Fruit fly (Drosophila melanogaster) whole organism, embryonic: ENCODE results near the gene Vha68-1.
A peak's percentile ranks its signal among the peaks of the same experiment; 100 is the strongest.

Source experiments
- Antp ChIP-seq: fragments of 200-800 bp; sonication (Bioruptor generic); optimal IDR thresholded peaks from 3 replicates; lab custom pipeline; 2016; ENCODE audit warnings: missing biosample characterization, missing genetic modification characterization
- Asciz ChIP-seq: fragments of 200-800 bp; sonication (Bioruptor generic); optimal IDR thresholded peaks from 2 replicates; lab custom pipeline; 2017; ENCODE audit warnings: missing biosample characterization, mild to moderate bottlenecking, missing genetic modification characterization, missing genetic modification reagents
- Bgb ChIP-seq: fragments of 200-800 bp; sonication (Bioruptor generic); IDR thresholded peaks from 2 replicates; pipeline ENCODE4 v1.3.6; 2022; ENCODE audit warnings: missing biosample characterization, missing genetic modification characterization; ENCODE audit not compliant: partially characterized antibody
- CG11247 ChIP-seq: fragments of 200-800 bp; sonication (Bioruptor generic); IDR thresholded peaks from 2 replicates; pipeline ENCODE4 v1.3.6; 2022; ENCODE audit warnings: missing biosample characterization, missing genetic modification characterization
- CG11504 ChIP-seq: fragments of 200-800 bp; sonication (Bioruptor generic); optimal IDR thresholded peaks from 3 replicates; lab custom pipeline; 2019; ENCODE audit warnings: missing biosample characterization, mild to moderate bottlenecking, missing genetic modification characterization, moderate library complexity
- CG12219 ChIP-seq: fragments of 200-800 bp; sonication (Bioruptor generic); optimal IDR thresholded peaks from 3 replicates; lab custom pipeline; 2018; ENCODE audit warnings: missing biosample characterization, mild to moderate bottlenecking, missing genetic modification characterization
- CG13894 ChIP-seq: fragments of 200-800 bp; sonication (Bioruptor generic); optimal IDR thresholded peaks from 3 replicates; lab custom pipeline; 2018; ENCODE audit warnings: missing biosample characterization, mild to moderate bottlenecking, missing genetic modification characterization, moderate library complexity
- CG14014 ChIP-seq: fragments of 200-800 bp; sonication (Bioruptor generic); IDR thresholded peaks from 2 replicates; pipeline ENCODE4 v1.3.6; 2022; ENCODE audit warnings: missing biosample characterization, missing genetic modification characterization
- CG14050 ChIP-seq: fragments of 200-800 bp; sonication (Bioruptor generic); IDR thresholded peaks from 3 replicates; pipeline ENCODE4 v1.3.6; 2022; ENCODE audit warnings: missing biosample characterization, missing genetic modification characterization
- CG15269 ChIP-seq: fragments of 200-800 bp; sonication (Bioruptor generic); optimal IDR thresholded peaks from 2 replicates; lab custom pipeline; 2018; ENCODE audit warnings: missing biosample characterization, mild to moderate bottlenecking, missing genetic modification characterization, moderate library complexity
- CG17612 ChIP-seq: fragments of 200-800 bp; sonication (Bioruptor generic); IDR thresholded peaks from 2 replicates; pipeline ENCODE4 v1.3.6; 2022; ENCODE audit warnings: missing biosample characterization, missing genetic modification characterization
- CG2678 ChIP-seq: fragments of 200-800 bp; sonication (Bioruptor generic); optimal IDR thresholded peaks from 3 replicates; lab custom pipeline; 2019; ENCODE audit warnings: missing biosample characterization, mild to moderate bottlenecking, missing genetic modification characterization, moderate library complexity
- CG2875 ChIP-seq: fragments of 200-800 bp; sonication (Bioruptor generic); optimal IDR thresholded peaks from 2 replicates; lab custom pipeline; 2017; ENCODE audit warnings: missing biosample characterization, mild to moderate bottlenecking, missing genetic modification characterization, missing genetic modification reagents
- CG2889 ChIP-seq: fragments of 200-800 bp; sonication (Bioruptor generic); IDR thresholded peaks from 3 replicates; pipeline ENCODE4 v1.3.6; 2022; ENCODE audit warnings: missing biosample characterization, missing genetic modification characterization
- CG32532 ChIP-seq: fragments of 200-800 bp; sonication (Bioruptor generic); IDR thresholded peaks from 2 replicates; pipeline ENCODE4 v1.3.6; 2022; ENCODE audit warnings: missing biosample characterization, missing genetic modification characterization
- CG33213 ChIP-seq: fragments of 200-800 bp; sonication (Bioruptor generic); optimal IDR thresholded peaks from 3 replicates; lab custom pipeline; 2016; ENCODE audit warnings: missing biosample characterization, missing genetic modification characterization
- CG33557 ChIP-seq: fragments of 200-800 bp; sonication (Bioruptor generic); optimal IDR thresholded peaks from 2 replicates; lab custom pipeline; 2019; ENCODE audit warnings: missing biosample characterization, mild to moderate bottlenecking, missing genetic modification characterization, moderate library complexity
- CG34422 ChIP-seq: fragments of 200-800 bp; sonication (Bioruptor generic); IDR thresholded peaks from 3 replicates; pipeline ENCODE4 v1.3.6; 2022; ENCODE audit warnings: missing biosample characterization, missing genetic modification characterization
- CG6689 ChIP-seq: fragments of 200-800 bp; sonication (Bioruptor generic); IDR thresholded peaks from 2 replicates; pipeline ENCODE4 v1.3.6; 2022; ENCODE audit warnings: missing biosample characterization, missing genetic modification characterization
- CG6765 ChIP-seq: fragments of 200-800 bp; sonication (Bioruptor generic); optimal IDR thresholded peaks from 3 replicates; lab custom pipeline; 2017; ENCODE audit warnings: missing biosample characterization, mild to moderate bottlenecking, missing genetic modification characterization
- CG7745 ChIP-seq: fragments of 200-800 bp; sonication (Bioruptor generic); optimal IDR thresholded peaks from 2 replicates; lab custom pipeline; 2018; ENCODE audit warnings: missing biosample characterization, mild to moderate bottlenecking, missing genetic modification characterization, moderate library complexity
- CG9609 ChIP-seq: fragments of 200-800 bp; sonication (Bioruptor generic); optimal IDR thresholded peaks from 3 replicates; lab custom pipeline; 2016; ENCODE audit warnings: missing biosample characterization, missing genetic modification characterization
- CHES-1-like ChIP-seq: fragments of 200-800 bp; sonication (Bioruptor generic); optimal IDR thresholded peaks from 2 replicates; lab custom pipeline; 2016; ENCODE audit warnings: missing biosample characterization, missing genetic modification characterization
- CTCF ChIP-seq: fragments of 200-800 bp; sonication (Bioruptor generic); optimal IDR thresholded peaks from 2 replicates; lab custom pipeline; 2017; ENCODE audit warnings: missing biosample characterization, mild to moderate bottlenecking, missing genetic modification characterization, moderate library complexity
- Camta ChIP-seq: fragments of 200-800 bp; sonication (Bioruptor generic); optimal IDR thresholded peaks from 2 replicates; lab custom pipeline; 2016; ENCODE audit warnings: missing biosample characterization, missing genetic modification characterization
- Dip2 ChIP-seq: fragments of 200-800 bp; sonication (Bioruptor generic); IDR thresholded peaks from 2 replicates; pipeline ENCODE4 v1.3.6; 2022; ENCODE audit warnings: missing biosample characterization, missing genetic modification characterization
- Doc2 ChIP-seq: fragments of 200-800 bp; sonication (Bioruptor generic); IDR thresholded peaks from 2 replicates; pipeline ENCODE4 v1.3.6; 2022; ENCODE audit warnings: missing biosample characterization, missing genetic modification characterization
- Dref ChIP-seq: fragments of 200-800 bp; sonication (Bioruptor generic); IDR thresholded peaks from 2 replicates; pipeline ENCODE4 v1.3.6; 2022; ENCODE audit warnings: missing biosample characterization, missing genetic modification characterization
- Eip74EF ChIP-seq, 2 experiments: fragments of 200-800 bp in 1 of 2; fragments of >200 bp in 1 of 2; sonication (Bioruptor generic) in 1 of 2; optimal IDR thresholded peaks; 2 replicates each; lab custom pipeline; 2017 to 2019; ENCODE audit warnings: missing biosample characterization in 2 of 2, missing genetic modification characterization in 2 of 2, mild to moderate bottlenecking in 1 of 2, moderate library complexity in 1 of 2
- Fer2 ChIP-seq: fragments of 200-800 bp; sonication (Bioruptor generic); optimal IDR thresholded peaks from 2 replicates; lab custom pipeline; 2018; ENCODE audit warnings: missing biosample characterization, mild to moderate bottlenecking, missing genetic modification characterization, moderate library complexity
- H2.0 ChIP-seq: fragments of 200-800 bp; sonication (Bioruptor generic); IDR thresholded peaks from 2 replicates; pipeline ENCODE4 v1.3.6; 2022; ENCODE audit warnings: missing biosample characterization, missing genetic modification characterization
- HLHmδ ChIP-seq: fragments of 200-800 bp; sonication (Bioruptor generic); optimal IDR thresholded peaks from 2 replicates; lab custom pipeline; 2018; ENCODE audit warnings: missing biosample characterization, mild to moderate bottlenecking, missing genetic modification characterization, moderate library complexity
- Hr51 ChIP-seq, 2 experiments: fragments of 200-800 bp; sonication (Bioruptor generic); optimal IDR thresholded peaks; 2 replicates in 1 of 2; 3 replicates in 1 of 2; lab custom pipeline; 2016 to 2018; ENCODE audit warnings: missing biosample characterization in 2 of 2, missing genetic modification characterization in 2 of 2, mild to moderate bottlenecking in 1 of 2, moderate library complexity in 1 of 2
- MBD-R2 ChIP-seq: fragments of 200-800 bp; sonication (Bioruptor generic); IDR thresholded peaks from 2 replicates; pipeline ENCODE4 v1.3.6; 2022; ENCODE audit warnings: missing biosample characterization, missing genetic modification characterization
- NC2α ChIP-seq: fragments of 200-800 bp; sonication (Bioruptor generic); optimal IDR thresholded peaks from 2 replicates; lab custom pipeline; 2016; ENCODE audit warnings: missing biosample characterization, missing genetic modification characterization
- Optix ChIP-seq: fragments of 200-800 bp; sonication (Bioruptor generic); IDR thresholded peaks from 3 replicates; pipeline ENCODE4 v1.3.6; 2022; ENCODE audit warnings: missing biosample characterization, missing genetic modification characterization
- Xrp1 ChIP-seq: fragments of 200-800 bp; sonication (Bioruptor generic); IDR thresholded peaks from 2 replicates; pipeline ENCODE4 v1.3.6; 2022; ENCODE audit warnings: missing biosample characterization, missing genetic modification characterization
- YL-1 ChIP-seq: fragments of 200-800 bp; sonication (Bioruptor generic); optimal IDR thresholded peaks from 3 replicates; lab custom pipeline; 2017; ENCODE audit warnings: missing biosample characterization, mild to moderate bottlenecking, missing genetic modification characterization
- bsh ChIP-seq, 2 experiments: fragments of 200-800 bp; sonication (Bioruptor generic); optimal IDR thresholded peaks; 2 replicates each; lab custom pipeline; 2017 to 2018; ENCODE audit warnings: mild to moderate bottlenecking in 2 of 2, missing biosample characterization in 2 of 2, missing genetic modification characterization in 2 of 2, moderate library complexity in 1 of 2
- chm ChIP-seq: fragments of 200-800 bp; sonication (Bioruptor generic); IDR thresholded peaks from 2 replicates; pipeline ENCODE4 v1.3.6; 2022; ENCODE audit warnings: missing biosample characterization, missing genetic modification characterization
- gce ChIP-seq: fragments of 200-800 bp; sonication (Bioruptor generic); IDR thresholded peaks from 3 replicates; pipeline ENCODE4 v1.3.6; 2022; ENCODE audit warnings: missing biosample characterization, missing genetic modification characterization
- gsb-n ChIP-seq: fragments of 200-800 bp; sonication (Bioruptor generic); optimal IDR thresholded peaks from 3 replicates; lab custom pipeline; 2018; ENCODE audit warnings: missing biosample characterization, mild to moderate bottlenecking, missing genetic modification characterization
- hb ChIP-seq: fragments of 200-800 bp; sonication (Bioruptor generic); IDR thresholded peaks from 3 replicates; pipeline ENCODE4 v1.3.6; 2022; ENCODE audit warnings: missing biosample characterization, missing genetic modification characterization; ENCODE audit not compliant: partially characterized antibody
- her ChIP-seq: fragments of 200-800 bp; sonication (Bioruptor generic); optimal IDR thresholded peaks from 2 replicates; lab custom pipeline; 2016; ENCODE audit warnings: missing biosample characterization, missing genetic modification characterization
- ind ChIP-seq: fragments of 200-800 bp; sonication (Bioruptor generic); optimal IDR thresholded peaks from 3 replicates; lab custom pipeline; 2016; ENCODE audit warnings: missing biosample characterization, missing genetic modification characterization
- kah ChIP-seq: fragments of 200-800 bp; sonication (Bioruptor generic); optimal IDR thresholded peaks from 2 replicates; lab custom pipeline; 2018; ENCODE audit warnings: missing biosample characterization, mild to moderate bottlenecking, missing genetic modification characterization
- lov ChIP-seq, 2 experiments: fragments of 200-800 bp in 1 of 2; fragments of >200 bp in 1 of 2; sonication (Bioruptor generic) in 1 of 2; IDR thresholded peaks in 1 of 2; optimal IDR thresholded peaks in 1 of 2; 2 replicates in 1 of 2; 3 replicates in 1 of 2; pipeline versions ENCODE4 v1.3.6 to Lab custom; 2017 to 2022; ENCODE audit warnings: missing biosample characterization in 1 of 2, missing genetic modification characterization in 1 of 2
- phol ChIP-seq: fragments of 200-800 bp; sonication (Bioruptor generic); optimal IDR thresholded peaks from 3 replicates; lab custom pipeline; 2018; ENCODE audit warnings: missing biosample characterization, mild to moderate bottlenecking, missing genetic modification characterization, moderate library complexity
- rib ChIP-seq: fragments of 200-800 bp; sonication (Bioruptor generic); IDR thresholded peaks from 2 replicates; pipeline ENCODE4 v1.3.6; 2022; ENCODE audit warnings: missing biosample characterization, missing genetic modification characterization
- sim ChIP-seq: fragments of 200-800 bp; sonication (Bioruptor generic); IDR thresholded peaks from 2 replicates; pipeline ENCODE4 v1.3.6; 2022; ENCODE audit warnings: missing biosample characterization, missing genetic modification characterization
- zen ChIP-seq: fragments of 200-800 bp; sonication (Bioruptor generic); optimal IDR thresholded peaks from 3 replicates; lab custom pipeline; 2018; ENCODE audit warnings: missing biosample characterization, mild to moderate bottlenecking, missing genetic modification characterization, moderate library complexity

The Vha68-1 gene

DNA sequence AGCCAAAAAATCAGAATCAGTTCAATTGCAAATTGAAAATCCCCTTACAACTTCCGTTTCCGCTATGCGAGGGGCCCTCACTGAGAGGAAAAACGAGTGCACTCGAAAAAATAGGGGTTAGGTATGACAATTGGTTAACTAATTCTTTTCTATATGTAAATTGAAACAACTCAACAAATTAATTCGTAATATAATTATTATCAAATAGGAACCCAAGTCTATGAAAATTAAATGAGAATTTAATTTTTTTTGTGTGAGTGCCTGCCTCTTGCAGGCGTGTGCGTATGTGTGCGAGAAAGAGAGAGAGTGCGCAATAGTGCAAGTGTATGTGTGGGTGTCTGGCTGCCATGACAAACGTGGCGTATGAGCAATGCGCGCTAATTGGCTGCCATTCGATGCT is 21.8 kb downstream of the Vha68-1 start (continued):
- TF ChIP-seq CG7745 (tag; lab: Kevin White, UChicago), result no peak
- no peak for TF ChIP-seq CG33557
- TF ChIP-seq CG12219, result no peak
- TF ChIP-seq CG32532 (GFP tag; lab: Robert Waterston, UW), result 0 out of 2 replicates have a peak, but pooled peaks have one; percentile 46
- no peak for TF ChIP-seq CG11247 (GFP tag; lab: Robert Waterston, UW)
- TF ChIP-seq CG14014 (GFP tag; lab: Robert Waterston, UW), result no peak
- no peak for TF ChIP-seq NC2α
- no peak for TF ChIP-seq gsb-n (tag; lab: Kevin White, UChicago)
- no peak for TF ChIP-seq Dref
- TF ChIP-seq CG6765, result no peak
- peak; percentile 42; the same call in 1 of the 2 replicates for TF ChIP-seq Xrp1 (GFP tag; lab: Robert Waterston, UW)
- no peak for TF ChIP-seq CG14050 (GFP tag; lab: Robert Waterston, UW)
- TF ChIP-seq ind (GFP tag; lab: Kevin White, UChicago), result no peak
- TF ChIP-seq Antp (GFP tag; lab: Kevin White, UChicago), result no peak
- no peak for TF ChIP-seq rib (GFP tag; lab: Robert Waterston, UW)
- no peak for TF ChIP-seq Dip2 (GFP tag; lab: Robert Waterston, UW)
- no peak for TF ChIP-seq kah (GFP tag; lab: Kevin White, UChicago)
- no peak for TF ChIP-seq Bgb (GFP tag; lab: Robert Waterston, UW)
- no peak for TF ChIP-seq CG9609 (GFP tag; lab: Kevin White, UChicago)
- peak; percentile 37; the same call in 1 of the 2 replicates for TF ChIP-seq H2.0
- TF ChIP-seq CG2889 (GFP tag; lab: Robert Waterston, UW), result no peak
- no peak for TF ChIP-seq Asciz
- no peak for TF ChIP-seq CTCF (GFP tag; lab: Kevin White, UChicago)
- no peak for TF ChIP-seq HLHmδ (GFP tag; lab: Kevin White, UChicago)
- TF ChIP-seq CG34422, result peak; percentile 29; the same call in 1 of the 3 replicates
- TF ChIP-seq zen (tag; lab: Kevin White, UChicago), result peak; percentile 21
- TF ChIP-seq YL-1 (GFP tag; lab: Kevin White, UChicago), result no peak
- TF ChIP-seq CG2875, result no peak
- TF ChIP-seq CG6689 (GFP tag; lab: Robert Waterston, UW), result peak; percentile 50; the same call in 1 of the 2 replicates
- no peak for TF ChIP-seq Camta (GFP tag; lab: Kevin White, UChicago)
- TF ChIP-seq MBD-R2 (GFP tag; lab: Robert Waterston, UW), result no peak
- peak; percentile 25 for TF ChIP-seq CG15269 (tag; lab: Kevin White, UChicago)
- TF ChIP-seq CG33213 (GFP tag; lab: Kevin White, UChicago), result no peak
- TF ChIP-seq Fer2 (tag; lab: Kevin White, UChicago), result no peak
- TF ChIP-seq Hr51 (GFP tag; optimal IDR thresholded peaks at IDR 0.05; lab: Kevin White, UChicago), result peak in 1 of 2 experiments; percentile 21
- peak; percentile 25 for TF ChIP-seq CG2678 (tag; lab: Kevin White, UChicago)
- TF ChIP-seq CG17612 (GFP tag; lab: Robert Waterston, UW), result no peak
- no peak for TF ChIP-seq Doc2
- no peak for TF ChIP-seq chm (GFP tag; lab: Robert Waterston, UW)
- no peak for TF ChIP-seq Optix (GFP tag; lab: Robert Waterston, UW)
- TF ChIP-seq gce, result no peak
- no peak for TF ChIP-seq CG13894 (tag; lab: Kevin White, UChicago)
- TF ChIP-seq Eip74EF (GFP tag; optimal IDR thresholded peaks at IDR 0.05; lab: Kevin White, UChicago), result no peak
- no peak for TF ChIP-seq sim (GFP tag; lab: Robert Waterston, UW)
- TF ChIP-seq hb (GFP tag; lab: Robert Waterston, UW), result 0 out of 3 replicates have a peak, but pooled peaks have one; percentile 20
- peak; percentile 28 for TF ChIP-seq phol (tag; lab: Kevin White, UChicago)
- TF ChIP-seq bsh (GFP tag; optimal IDR thresholded peaks at IDR 0.05; lab: Kevin White, UChicago), result peak in 1 of 2 experiments; percentile 23
- no peak for TF ChIP-seq CHES-1-like (GFP tag; lab: Kevin White, UChicago)
- peak; percentile 52 for TF ChIP-seq CG11504 (tag; lab: Kevin White, UChicago)
- no peak for TF ChIP-seq lov (optimal IDR thresholded peaks at IDR 0.05; lab: Kevin White, UChicago)
- TF ChIP-seq lov (GFP tag; IDR thresholded peaks at IDR 0.05; lab: Robert Waterston, UW), result no peak
- no peak for TF ChIP-seq her
